Fruit fly (Drosophila melanogaster) whole organism, prepupa: ENCODE data around the gene IFT43.

Source experiments
- Blimp-1 ChIP-seq: fragments of 200-800 bp; sonication (Bioruptor generic); optimal IDR thresholded peaks from 3 replicates; lab custom pipeline; 2017; ENCODE audit warnings: missing biosample characterization, missing genetic modification characterization, mild to moderate bottlenecking, moderate library complexity, missing genetic modification reagents
- CG10631 ChIP-seq: fragments of 200-800 bp; sonication (Bioruptor generic); optimal IDR thresholded peaks from 2 replicates; lab custom pipeline; 2016; ENCODE audit warnings: missing biosample characterization, missing genetic modification characterization
- CG10669 ChIP-seq: fragments of 200-800 bp; sonication (Bioruptor generic); optimal IDR thresholded peaks from 3 replicates; lab custom pipeline; 2018; ENCODE audit warnings: missing biosample characterization, mild to moderate bottlenecking, missing genetic modification characterization, moderate library complexity
- CG11762 ChIP-seq: fragments of 200-800 bp; sonication (Bioruptor generic); optimal IDR thresholded peaks from 3 replicates; lab custom pipeline; 2016; ENCODE audit warnings: missing biosample characterization, missing genetic modification characterization; ENCODE audit not compliant: insufficient read depth
- CG1621 ChIP-seq: fragments of 200-800 bp; sonication (Bioruptor generic); optimal IDR thresholded peaks from 3 replicates; lab custom pipeline; 2018; ENCODE audit warnings: missing biosample characterization, mild to moderate bottlenecking, missing genetic modification characterization
- CG16779 ChIP-seq: fragments of 200-800 bp; sonication (Bioruptor generic); optimal IDR thresholded peaks from 3 replicates; lab custom pipeline; 2017; ENCODE audit warnings: missing biosample characterization, mild to moderate bottlenecking, missing genetic modification characterization
- CG3032 ChIP-seq: fragments of 200-800 bp; optimal IDR thresholded peaks from 2 replicates; lab custom pipeline; 2019; ENCODE audit warnings: missing biosample characterization, mild to moderate bottlenecking, missing genetic modification characterization, moderate library complexity
- CG32006 ChIP-seq: fragments of 200-800 bp; sonication (Bioruptor generic); optimal IDR thresholded peaks from 3 replicates; lab custom pipeline; 2017; ENCODE audit warnings: missing biosample characterization, mild to moderate bottlenecking, missing genetic modification characterization
- CG34406 ChIP-seq: fragments of 200-800 bp; sonication (Bioruptor generic); optimal IDR thresholded peaks from 3 replicates; lab custom pipeline; 2016; ENCODE audit warnings: missing biosample characterization, missing genetic modification characterization
- CG6276 ChIP-seq: fragments of 200-800 bp; sonication (Bioruptor generic); optimal IDR thresholded peaks from 2 replicates; lab custom pipeline; 2017; ENCODE audit warnings: missing biosample characterization, mild to moderate bottlenecking, missing genetic modification characterization
- CG6792 ChIP-seq: fragments of 200-800 bp; sonication (Bioruptor generic); optimal IDR thresholded peaks from 3 replicates; lab custom pipeline; 2016; ENCODE audit warnings: missing biosample characterization, missing genetic modification characterization
- CG6808 ChIP-seq: fragments of 200-800 bp; sonication (Bioruptor generic); optimal IDR thresholded peaks from 3 replicates; lab custom pipeline; 2017; ENCODE audit warnings: missing biosample characterization, missing genetic modification characterization, mild to moderate bottlenecking, moderate library complexity, missing genetic modification reagents
- CG6854 ChIP-seq: fragments of 200-800 bp; sonication (Bioruptor generic); optimal IDR thresholded peaks from 2 replicates; lab custom pipeline; 2017; ENCODE audit warnings: missing biosample characterization, mild to moderate bottlenecking, missing genetic modification characterization
- CG8119 ChIP-seq: fragments of 200-800 bp; sonication (Bioruptor generic); IDR thresholded peaks from 3 replicates; pipeline ENCODE4 v1.3.6; 2022; ENCODE audit warnings: missing biosample characterization, missing genetic modification characterization
- CG8319 ChIP-seq: fragments of 200-800 bp; sonication (Bioruptor generic); optimal IDR thresholded peaks from 3 replicates; lab custom pipeline; 2016; ENCODE audit warnings: missing biosample characterization, missing genetic modification characterization
- CG8632 ChIP-seq: fragments of 200-800 bp; sonication (Bioruptor generic); optimal IDR thresholded peaks from 3 replicates; lab custom pipeline; 2016; ENCODE audit warnings: missing biosample characterization, missing genetic modification characterization
- CG9139 ChIP-seq: fragments of 200-800 bp; sonication (Bioruptor generic); optimal IDR thresholded peaks from 3 replicates; lab custom pipeline; 2017; ENCODE audit warnings: missing biosample characterization, mild to moderate bottlenecking, missing genetic modification characterization
- Eip75B ChIP-seq: fragments of 200-800 bp; sonication (Bioruptor generic); optimal IDR thresholded peaks from 3 replicates; lab custom pipeline; 2016; ENCODE audit warnings: missing biosample characterization, missing genetic modification characterization
- Eip78C ChIP-seq: fragments of 200-800 bp; sonication (Bioruptor generic); peaks from one replicate; lab custom pipeline; 2016; ENCODE audit warnings: missing biosample characterization, missing genetic modification characterization
- Gug ChIP-seq: fragments of 200-800 bp; sonication (Bioruptor generic); IDR thresholded peaks from 2 replicates; pipeline ENCODE4 v1.3.6; 2022; ENCODE audit warnings: missing biosample characterization, missing genetic modification characterization
- Hr38 ChIP-seq: sonication (Bioruptor generic); optimal IDR thresholded peaks from 2 replicates; lab custom pipeline; 2016; ENCODE audit warnings: missing biosample characterization, missing genetic modification characterization
- Hr39 ChIP-seq: fragments of 200-800 bp; sonication (Bioruptor generic); optimal IDR thresholded peaks from 2 replicates; lab custom pipeline; 2016; ENCODE audit warnings: missing biosample characterization, missing genetic modification characterization
- Hr4 ChIP-seq: fragments of 200-800 bp; sonication (Bioruptor generic); optimal IDR thresholded peaks from 3 replicates; lab custom pipeline; 2016; ENCODE audit warnings: missing biosample characterization, missing genetic modification characterization
- Lpt ChIP-seq: fragments of 200-800 bp; sonication (Bioruptor generic); optimal IDR thresholded peaks from 3 replicates; lab custom pipeline; 2016; ENCODE audit warnings: missing biosample characterization, missing genetic modification characterization
- Met ChIP-seq: fragments of 200-800 bp; sonication (Bioruptor generic); optimal IDR thresholded peaks from 3 replicates; lab custom pipeline; 2016; ENCODE audit warnings: missing biosample characterization, missing genetic modification characterization
- OdsH ChIP-seq: fragments of 200-800 bp; sonication (Bioruptor generic); optimal IDR thresholded peaks from 3 replicates; lab custom pipeline; 2016; ENCODE audit warnings: missing biosample characterization, missing genetic modification characterization
- Smox ChIP-seq: fragments of 200-800 bp; sonication (Bioruptor generic); optimal IDR thresholded peaks from 3 replicates; lab custom pipeline; 2016; ENCODE audit warnings: missing biosample characterization, missing genetic modification characterization
- Sox102F ChIP-seq: fragments of 200-800 bp; sonication (Bioruptor generic); optimal IDR thresholded peaks from 2 replicates; lab custom pipeline; 2016; ENCODE audit warnings: missing biosample characterization, mild to moderate bottlenecking, missing genetic modification characterization
- Sox14 ChIP-seq: fragments of 200-800 bp; sonication (Bioruptor generic); optimal IDR thresholded peaks from 3 replicates; lab custom pipeline; 2016; ENCODE audit warnings: missing biosample characterization, missing genetic modification characterization
- Sox15 ChIP-seq: fragments of 200-800 bp; sonication (Bioruptor generic); optimal IDR thresholded peaks from 3 replicates; lab custom pipeline; 2016; ENCODE audit warnings: missing biosample characterization, missing genetic modification characterization
- acj6 ChIP-seq: fragments of 200-800 bp; sonication (Bioruptor generic); optimal IDR thresholded peaks from 3 replicates; lab custom pipeline; 2016; ENCODE audit warnings: missing biosample characterization, missing genetic modification characterization
- cyc ChIP-seq: fragments of 200-800 bp; sonication (Bioruptor generic); optimal IDR thresholded peaks from 3 replicates; lab custom pipeline; 2016; ENCODE audit warnings: missing biosample characterization, missing genetic modification characterization
- dac ChIP-seq: fragments of 200-800 bp; sonication (Bioruptor generic); optimal IDR thresholded peaks from 2 replicates; lab custom pipeline; 2017; ENCODE audit warnings: missing biosample characterization, mild to moderate bottlenecking, missing genetic modification characterization
- dsx ChIP-seq: fragments of 200-800 bp; optimal IDR thresholded peaks from 3 replicates; lab custom pipeline; 2019; ENCODE audit warnings: missing biosample characterization, mild to moderate bottlenecking, missing genetic modification characterization, moderate library complexity; ENCODE audit not compliant: poor library complexity, severe bottlenecking
- eg ChIP-seq: fragments of 200-800 bp; sonication (Bioruptor generic); IDR thresholded peaks from 3 replicates; pipeline ENCODE4 v1.3.6; 2022; ENCODE audit warnings: missing biosample characterization, missing genetic modification characterization
- esn ChIP-seq: fragments of 200-800 bp; sonication (Bioruptor generic); optimal IDR thresholded peaks from 2 replicates; lab custom pipeline; 2016; ENCODE audit warnings: missing biosample characterization, mild to moderate bottlenecking, missing genetic modification characterization, moderate library complexity
- fd59A ChIP-seq: fragments of 200-800 bp; sonication (Bioruptor generic); optimal IDR thresholded peaks from 2 replicates; lab custom pipeline; 2017; ENCODE audit warnings: missing biosample characterization, mild to moderate bottlenecking, missing genetic modification characterization, missing genetic modification reagents
- fd85E ChIP-seq: fragments of 200-800 bp; sonication (Bioruptor generic); optimal IDR thresholded peaks from 3 replicates; lab custom pipeline; 2016; ENCODE audit warnings: missing biosample characterization, missing genetic modification characterization
- fkh ChIP-seq: fragments of 200-800 bp; sonication (Bioruptor generic); optimal IDR thresholded peaks from 3 replicates; lab custom pipeline; 2017; ENCODE audit warnings: missing biosample characterization, mild to moderate bottlenecking, missing genetic modification characterization, moderate library complexity
- lz ChIP-seq: fragments of 200-800 bp; sonication (Bioruptor generic); optimal IDR thresholded peaks from 3 replicates; lab custom pipeline; 2016; ENCODE audit warnings: missing biosample characterization, missing genetic modification characterization
- net ChIP-seq: fragments of 200-800 bp; sonication (Bioruptor generic); optimal IDR thresholded peaks from 3 replicates; lab custom pipeline; 2016; ENCODE audit warnings: missing biosample characterization, missing genetic modification characterization
- pdm3 ChIP-seq: fragments of 200-800 bp; sonication (Bioruptor generic); optimal IDR thresholded peaks from 3 replicates; lab custom pipeline; 2016; ENCODE audit warnings: missing biosample characterization, missing genetic modification characterization
- salr ChIP-seq, 2 experiments: fragments of 200-800 bp; sonication (Bioruptor generic); optimal IDR thresholded peaks; 3 replicates each; lab custom pipeline; 2016 to 2018; ENCODE audit warnings: missing biosample characterization in 2 of 2, missing genetic modification characterization in 2 of 2, mild to moderate bottlenecking in 1 of 2
- spab ChIP-seq: fragments of 200-800 bp; sonication (Bioruptor generic); optimal IDR thresholded peaks from 2 replicates; lab custom pipeline; 2017; ENCODE audit warnings: missing biosample characterization, mild to moderate bottlenecking, missing genetic modification characterization, missing genetic modification reagents
- ss ChIP-seq, 2 experiments: fragments of 200-800 bp; sonication (Bioruptor generic); optimal IDR thresholded peaks; 2 replicates in 1 of 2; 3 replicates in 1 of 2; lab custom pipeline; 2017 to 2018; ENCODE audit warnings: mild to moderate bottlenecking in 2 of 2, missing biosample characterization in 2 of 2, missing genetic modification characterization in 2 of 2, moderate library complexity in 1 of 2
- topi ChIP-seq: fragments of 200-800 bp; sonication (Bioruptor generic); optimal IDR thresholded peaks from 3 replicates; lab custom pipeline; 2016; ENCODE audit warnings: missing biosample characterization, missing genetic modification characterization
- vri ChIP-seq: fragments of 200-800 bp; sonication (Bioruptor generic); optimal IDR thresholded peaks from 3 replicates; lab custom pipeline; 2016; ENCODE audit warnings: missing biosample characterization, mild to moderate bottlenecking, missing genetic modification characterization

The IFT43 gene

DNA sequence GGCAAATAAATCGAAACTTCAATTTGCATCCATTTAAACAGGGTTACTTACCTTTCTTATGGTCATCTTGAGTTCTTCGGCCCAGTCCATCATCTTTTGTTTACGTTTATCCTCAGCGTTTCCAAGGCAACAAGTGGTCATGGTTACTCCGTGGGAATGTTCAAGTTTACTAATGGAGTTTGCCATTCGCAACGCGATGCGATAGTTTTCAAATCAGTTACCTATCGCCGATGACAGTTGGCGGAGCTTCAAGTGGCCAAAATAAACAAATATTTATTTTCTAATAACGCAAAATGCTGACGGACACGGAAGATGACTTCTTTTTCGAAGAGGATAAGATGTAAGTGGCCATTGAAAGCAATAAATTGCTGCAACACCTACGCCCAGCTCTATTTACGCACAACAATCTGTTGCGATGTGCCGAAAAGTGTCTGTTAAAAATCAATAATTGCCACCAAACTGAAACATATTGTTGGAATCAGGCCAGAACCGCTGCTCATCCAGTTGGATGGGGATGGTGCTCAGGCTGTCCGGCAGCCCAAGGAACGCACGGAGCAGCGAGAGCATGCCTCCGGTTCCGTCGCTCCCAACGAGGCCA is at the start of gene IFT43, which contains the start of gene PICK1:
Gene IFT43 (minus strand): TSS at position 166 of the 598 bp plus-strand sequence.
Gene PICK1 (plus strand): TSS at position 211 of the 598 bp plus-strand sequence.
- TF ChIP-seq Hr4 (no peak), fkh (GFP tag; lab: Kevin White, UChicago) (peak; percentile 95)

- peak; percentile 88 for TF ChIP-seq Blimp-1 (GFP tag; lab: Kevin White, UChicago)
- peak; percentile 97 for TF ChIP-seq OdsH (GFP tag; lab: Kevin White, UChicago)
- TF ChIP-seq acj6 (GFP tag; lab: Kevin White, UChicago), result peak; percentile 97
- TF ChIP-seq CG8319 (GFP tag; lab: Kevin White, UChicago), result peak; percentile 94
- TF ChIP-seq CG10631 (GFP tag; lab: Kevin White, UChicago), result peak; percentile 97
- TF ChIP-seq CG32006, result peak; percentile 98
- peak; percentile 92 for TF ChIP-seq CG6808 (GFP tag; lab: Kevin White, UChicago)
- TF ChIP-seq Hr4, result peak; percentile 97
- TF ChIP-seq vri (GFP tag; lab: Kevin White, UChicago), result peak; percentile 73
- TF ChIP-seq Sox102F (GFP tag; lab: Kevin White, UChicago), result peak; percentile 85
- TF ChIP-seq fkh (GFP tag; lab: Kevin White, UChicago), result no peak
- peak; percentile 94 for TF ChIP-seq CG6276 (GFP tag; lab: Kevin White, UChicago)
- peak; percentile 94 for TF ChIP-seq Eip75B (GFP tag; lab: Kevin White, UChicago)
- TF ChIP-seq Sox14 (GFP tag; lab: Kevin White, UChicago), result peak; percentile 95
- TF ChIP-seq fd59A, result peak; percentile 92
- TF ChIP-seq esn (GFP tag; lab: Kevin White, UChicago), result peak; percentile 96
- peak; percentile 86 to 97 for TF ChIP-seq salr (GFP tag; optimal IDR thresholded peaks at IDR 0.05; lab: Kevin White, UChicago)
- peak; percentile 78 for TF ChIP-seq CG9139 (GFP tag; lab: Kevin White, UChicago)
- peak; percentile 95 for TF ChIP-seq Met (GFP tag; lab: Kevin White, UChicago)
- TF ChIP-seq topi (GFP tag; lab: Kevin White, UChicago), result peak; percentile 95
- TF ChIP-seq lz (GFP tag; lab: Kevin White, UChicago), result peak; percentile 96
- peak; percentile 94 for TF ChIP-seq dac (GFP tag; lab: Kevin White, UChicago)
- peak; percentile 95 for TF ChIP-seq CG10669 (GFP tag; lab: Kevin White, UChicago)
- TF ChIP-seq Hr39 (GFP tag; lab: Kevin White, UChicago), result peak; percentile 97
- peak; percentile 49 for TF ChIP-seq CG6854
- peak; percentile 94 for TF ChIP-seq Smox (GFP tag; lab: Kevin White, UChicago)
- TF ChIP-seq Sox15 (GFP tag; lab: Kevin White, UChicago), result peak; percentile 96
- TF ChIP-seq CG16779 (tag; lab: Kevin White, UChicago), result peak; percentile 86
- TF ChIP-seq CG8632 (GFP tag; lab: Kevin White, UChicago), result peak; percentile 91
- peak; percentile 96 for TF ChIP-seq pdm3
- peak; percentile 93 for TF ChIP-seq Lpt
- TF ChIP-seq net (GFP tag; lab: Kevin White, UChicago), result peak; percentile 89
- peak; percentile 98 for TF ChIP-seq CG3032 (tag; lab: Kevin White, UChicago)
- peak; percentile 89 for TF ChIP-seq spab (GFP tag; lab: Kevin White, UChicago)
- peak; percentile 97 for TF ChIP-seq CG8119
- TF ChIP-seq CG6792, result peak; percentile 90
- TF ChIP-seq eg, result peak; percentile 96
- TF ChIP-seq dsx (GFP tag; lab: Kevin White, UChicago), result peak; percentile 89
- TF ChIP-seq CG11762 (GFP tag; lab: Kevin White, UChicago), result peak; percentile 95
- peak; percentile 99 for TF ChIP-seq Eip78C
- TF ChIP-seq CG1621 (tag; lab: Kevin White, UChicago), result peak; percentile 80
- TF ChIP-seq Hr38 (GFP tag; lab: Kevin White, UChicago), result peak; percentile 73
- peak; percentile 75 to 93 for TF ChIP-seq ss (GFP tag; optimal IDR thresholded peaks at IDR 0.05; lab: Kevin White, UChicago)
- peak; percentile 97 for TF ChIP-seq Gug (GFP tag; lab: Robert Waterston, UW)
- peak; percentile 94 for TF ChIP-seq cyc (GFP tag; lab: Kevin White, UChicago)
- peak; percentile 93 for TF ChIP-seq CG34406 (GFP tag; lab: Kevin White, UChicago)
- TF ChIP-seq fd85E (GFP tag; lab: Kevin White, UChicago), result peak; percentile 71
Measured at dm6 chr2L:12721794-12722315, 27.1 kb upstream of the IFT43 start, which contains the start of gene Pih1D1. TSS of gene Pih1D1 (minus strand) at chr2L:12721843.
